Fruit fly (Drosophila melanogaster): Measurements from ENCODE around the gene nur.

dm6 chr2L:13770884-13771283, 34.9 kb downstream of the nur start:
- no peak for TF ChIP-seq MTF-1 (GFP tag; optimal IDR thresholded peaks at IDR 0.05; ENCODE audit: borderline replicate concordance)
- TF ChIP-seq Lhr (GFP tag; optimal IDR thresholded peaks at IDR 0.05), result no peak
- peak; percentile 28 for TF ChIP-seq CG12659 (GFP tag; optimal IDR thresholded peaks at IDR 0.05)
- no peak for TF ChIP-seq grn (GFP tag; optimal IDR thresholded peaks at IDR 0.05)
- no peak for TF ChIP-seq CG10274 (GFP tag; optimal IDR thresholded peaks at IDR 0.05)
- no peak for TF ChIP-seq CG16815 (GFP tag; optimal IDR thresholded peaks at IDR 0.05)
- no peak for TF ChIP-seq CG11696 (GFP tag; IDR thresholded peaks at IDR 0.05)
